Worm (Caenorhabditis elegans) whole organism, L4/young adult: ENCODE measurements around the gene srz-60.
"Not testable (repeated sequence)": the region's sequence is repeated elsewhere in the genome, so short reads cannot be mapped to it uniquely, and the experiment has no call there.

Source experiments
- W03F9.2 ChIP-seq: fragments of 150-350 bp; optimal IDR thresholded peaks from 2 replicates; lab custom pipeline; 2014; ENCODE audit warnings: missing biosample characterization, missing genetic modification characterization
- dao-5 ChIP-seq: sonication (generic microtip); optimal IDR thresholded peaks from 2 replicates; lab custom pipeline; 2016; ENCODE audit warnings: missing genotype, missing genetic modification characterization, moderate library complexity, missing compliant biosample characterization
- him-1 ChIP-seq: sonication (generic microtip); optimal IDR thresholded peaks from 2 replicates; lab custom pipeline; 2016; ENCODE audit warnings: missing genotype, missing genetic modification reagents, missing genetic modification characterization, missing compliant biosample characterization

The srz-60 gene

ce11 chrIV:3428434-3428950 lies at the start of gene srz-60, which contains the start of gene C04C3.9:
TSS of gene srz-60 (plus strand) at chrIV:3428900.
TSS of gene C04C3.9 (minus strand) at chrIV:3428534.
- no peak for TF ChIP-seq dao-5 (tag; lab: Kevin White, UChicago)
- TF ChIP-seq W03F9.2 (tag; lab: Kevin White, UChicago) = no peak
- TF ChIP-seq him-1 (tag; lab: Kevin White, UChicago) = no peak

DNA sequence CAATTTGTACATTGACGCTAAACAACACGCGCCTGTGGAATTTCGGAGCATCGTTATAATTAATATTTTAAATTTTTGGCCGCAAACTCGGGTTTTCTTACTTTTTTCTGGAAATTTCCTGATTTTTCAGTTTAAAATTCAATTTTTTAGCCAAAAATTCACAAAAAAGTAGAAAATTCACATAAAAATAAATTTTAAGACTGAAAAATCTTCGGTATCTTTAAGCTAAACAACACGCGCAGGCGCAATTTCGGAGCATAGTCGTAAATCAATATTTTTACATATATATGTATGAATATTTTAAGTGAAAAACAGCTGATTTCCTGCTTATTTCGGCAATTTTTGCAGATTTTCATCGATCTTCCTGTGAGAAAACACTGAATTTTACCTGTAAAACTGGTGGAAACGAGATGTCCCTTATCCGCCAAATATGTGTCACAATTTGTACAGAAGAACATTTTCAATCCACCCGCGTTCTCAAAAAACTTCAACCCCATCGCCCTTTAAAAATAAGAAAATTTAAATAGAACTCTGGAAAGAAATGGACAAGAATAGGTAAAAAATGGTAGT lies 46.3 kb upstream of the srz-60 start, which contains the start of gene B0546.3:
Gene B0546.3 (minus strand): TSS at position 504 of the 570 bp plus-strand sequence.
- TF ChIP-seq him-1 (tag; lab: Kevin White, UChicago) (no peak), dao-5 (tag; lab: Kevin White, UChicago) (no peak), W03F9.2 (tag; lab: Kevin White, UChicago) (no peak)

DNA sequence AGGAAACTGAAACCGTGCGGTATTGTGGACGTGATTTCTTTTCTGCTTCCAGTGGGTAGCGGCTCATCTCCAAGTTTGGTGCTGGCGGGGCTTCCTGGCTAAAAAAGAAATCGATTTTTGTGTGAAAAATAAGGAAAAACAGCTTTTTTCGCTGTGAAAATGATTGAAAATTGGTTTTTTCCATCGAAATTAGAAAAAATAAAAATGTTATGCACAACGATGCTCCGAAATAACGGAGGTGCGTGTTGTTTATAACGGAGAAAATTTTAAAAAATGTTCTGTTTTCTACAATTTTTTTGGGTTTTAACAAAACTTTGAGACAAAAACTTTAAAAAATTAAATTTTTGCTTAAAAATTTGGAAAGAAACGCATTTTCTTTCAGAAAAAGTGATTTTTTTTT lies 45.5 kb upstream of the srz-60 start:
- TF ChIP-seq W03F9.2 (tag; lab: Kevin White, UChicago) (no peak), dao-5 (tag; lab: Kevin White, UChicago) (no peak), him-1 (tag; lab: Kevin White, UChicago) (no peak)

ce11 chrIV:3384047-3384446 lies 44.7 kb upstream of the srz-60 start, which contains the start of gene B0546.4:
TSS of gene B0546.4 (minus strand) at chrIV:3384147.
- TF ChIP-seq W03F9.2 (tag; lab: Kevin White, UChicago) (no peak), him-1 (tag; lab: Kevin White, UChicago) (no peak)

ce11 chrIV:3384593-3384992 lies 44.1 kb upstream of the srz-60 start:
- no peak for TF ChIP-seq dao-5 (tag; lab: Kevin White, UChicago)
- TF ChIP-seq him-1 (tag; lab: Kevin White, UChicago) = peak; percentile 28
- peak; percentile 34 for TF ChIP-seq W03F9.2 (tag; lab: Kevin White, UChicago)

DNA sequence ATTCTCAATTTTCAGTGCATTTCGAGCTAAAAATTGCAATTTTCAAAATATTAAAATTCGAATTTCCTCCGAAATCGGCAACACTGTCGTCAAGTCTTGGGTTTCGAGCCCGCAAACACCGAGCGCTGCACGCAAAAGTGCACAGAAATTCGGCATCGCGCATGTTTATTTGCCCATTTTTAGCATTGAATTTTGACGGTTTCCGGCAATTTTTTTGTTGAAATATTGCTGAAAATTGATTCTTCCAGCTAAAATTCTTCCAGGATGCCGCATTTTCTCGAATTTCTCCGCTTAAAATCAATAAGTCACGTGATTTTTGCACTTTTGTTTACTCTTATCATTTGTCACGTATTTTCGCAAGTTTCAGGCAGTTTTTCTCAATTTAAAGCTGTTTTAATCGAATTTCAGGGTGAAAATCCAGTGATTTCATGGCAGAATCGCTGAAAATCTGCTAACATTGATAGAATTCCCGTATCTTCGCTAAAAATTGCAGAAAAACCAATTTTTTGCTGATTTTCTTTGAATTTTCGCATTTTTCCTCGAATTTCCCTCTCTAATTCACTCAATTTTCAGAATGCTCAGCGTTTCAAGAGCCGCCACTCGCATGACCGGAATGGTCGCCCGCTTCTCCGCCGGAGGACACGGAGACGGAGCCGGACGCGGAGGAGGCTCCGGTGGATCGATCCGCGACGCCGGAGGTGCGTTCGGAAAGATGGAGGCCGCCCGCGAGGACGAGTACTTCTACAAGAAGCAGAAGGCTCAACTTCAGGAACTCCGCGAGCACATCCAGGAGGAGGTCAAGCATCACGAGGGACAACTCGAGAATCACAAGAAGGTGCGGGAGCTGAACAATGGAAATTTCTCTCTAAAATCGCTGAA lies 43.1 kb upstream of the srz-60 start, which contains the start of gene mai-2:
Gene mai-2 (plus strand): TSS at position 574 of the 879 bp plus-strand sequence.
- TF ChIP-seq W03F9.2 (tag; lab: Kevin White, UChicago) (no peak), dao-5 (tag; lab: Kevin White, UChicago) (no peak), him-1 (tag; lab: Kevin White, UChicago) (no peak)

ce11 chrIV:3386504-3387290 lies 42.0 kb upstream of the srz-60 start:
- no peak for TF ChIP-seq dao-5 (tag; lab: Kevin White, UChicago)
- no peak for TF ChIP-seq W03F9.2 (tag; lab: Kevin White, UChicago)
- TF ChIP-seq him-1 (tag; lab: Kevin White, UChicago) = no peak

- not testable (repeated sequence) for TF ChIP-seq dao-5, W03F9.2, him-1 (tag; lab: Kevin White, UChicago)
Measured at ce11 chrIV:3389999-3390398, 38.7 kb upstream of the srz-60 start, which contains the start of gene B0546.5. TSS of gene B0546.5 (minus strand) at chrIV:3390099.

ce11 chrIV:3394066-3394465 lies 34.6 kb upstream of the srz-60 start, which contains the start of gene C04C3.4:
TSS of gene C04C3.4 (plus strand) at chrIV:3394366.
- TF ChIP-seq W03F9.2, dao-5, him-1 (tag; lab: Kevin White, UChicago): not testable (repeated sequence)

DNA sequence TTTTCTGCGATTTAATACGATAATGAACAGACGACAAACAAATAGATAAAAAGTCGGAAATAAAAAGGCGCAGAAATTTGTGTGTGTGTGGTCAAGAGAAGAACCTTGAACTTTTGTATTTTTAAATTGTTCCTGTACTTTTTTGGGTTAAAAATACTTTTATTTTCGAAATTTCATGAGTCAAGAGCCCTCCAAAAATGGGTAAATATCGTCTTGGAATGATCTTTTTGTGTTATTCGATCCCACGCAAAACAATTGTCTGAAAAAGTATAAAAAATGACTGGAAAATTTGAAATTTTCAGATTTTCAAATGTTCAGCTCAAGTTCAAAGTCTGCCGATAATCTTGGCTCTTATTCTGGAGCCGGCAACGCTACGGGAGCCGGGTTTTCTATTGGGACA lies 33.1 kb upstream of the srz-60 start, which contains the start of gene C04C3.14:
Gene C04C3.14 (plus strand): TSS at position 301 of the 400 bp plus-strand sequence.
- TF ChIP-seq W03F9.2 (tag; lab: Kevin White, UChicago) = no peak
- TF ChIP-seq dao-5 (tag; lab: Kevin White, UChicago) = no peak
- no peak for TF ChIP-seq him-1 (tag; lab: Kevin White, UChicago)

- TF ChIP-seq him-1 (tag; lab: Kevin White, UChicago) = no peak
- TF ChIP-seq W03F9.2 (tag; lab: Kevin White, UChicago) = no peak
- TF ChIP-seq dao-5 (tag; lab: Kevin White, UChicago) = no peak
Measured at ce11 chrIV:3398078-3398477, 30.6 kb upstream of the srz-60 start.
